Worm (Caenorhabditis elegans) whole organism, L1 larva: ENCODE measurements around the gene ugt-66.

ENCODE experiments used
- C16A3.4 ChIP-seq: fragments of 150-350 bp; optimal IDR thresholded peaks from 2 replicates; lab custom pipeline; 2014; ENCODE audit warnings: missing biosample characterization, missing genetic modification characterization
- Y116A8C.19 ChIP-seq: sonication (generic microtip); optimal IDR thresholded peaks from 2 replicates; lab custom pipeline; 2016; ENCODE audit warnings: missing compliant biosample characterization, missing genetic modification characterization, borderline replicate concordance
- ama-1 ChIP-seq: fragments of 150-350 bp; optimal IDR thresholded peaks from 2 replicates; lab custom pipeline; 2014
- blmp-1 ChIP-seq: fragments of 150-350 bp; optimal IDR thresholded peaks from 2 replicates; lab custom pipeline; 2014; ENCODE audit warnings: missing biosample characterization, missing genetic modification characterization
- ceh-90 ChIP-seq: sonication (generic microtip); optimal IDR thresholded peaks from 2 replicates; lab custom pipeline; 2016; ENCODE audit warnings: missing genetic modification characterization, missing compliant biosample characterization
- ces-1 ChIP-seq: fragments of 150-350 bp; optimal IDR thresholded peaks from 2 replicates; lab custom pipeline; 2014; ENCODE audit warnings: missing biosample characterization, missing genetic modification reagents, missing genetic modification characterization
- dsc-1 ChIP-seq: sonication (generic microtip); optimal IDR thresholded peaks from 2 replicates; lab custom pipeline; 2016; ENCODE audit warnings: mild to moderate bottlenecking, missing genetic modification characterization, missing compliant biosample characterization
- efl-1 ChIP-seq, 4 experiments: fragments of 150-350 bp; optimal IDR thresholded peaks in 3 of 4; peaks in 1 of 4; 1 replicate in 1 of 4; 2 replicates in 3 of 4; lab custom pipeline; 2014; ENCODE audit warnings: missing biosample characterization in 2 of 4, missing genetic modification characterization in 2 of 4, missing genetic modification reagents in 2 of 4
- elt-2 ChIP-seq: sonication (generic microtip); optimal IDR thresholded peaks from 2 replicates; lab custom pipeline; 2016; ENCODE audit warnings: missing genetic modification characterization, mild to moderate bottlenecking, inconsistent platforms, missing compliant biosample characterization, missing genetic modification reagents
- fkh-10 ChIP-seq: sonication (generic microtip); optimal IDR thresholded peaks from 2 replicates; lab custom pipeline; 2017; ENCODE audit warnings: missing biosample characterization, missing genetic modification reagents, missing genetic modification characterization
- fkh-4 ChIP-seq: sonication (generic microtip); optimal IDR thresholded peaks from 2 replicates; lab custom pipeline; 2016; ENCODE audit warnings: missing compliant biosample characterization, missing genetic modification characterization, borderline replicate concordance
- fkh-8 ChIP-seq: sonication (generic microtip); optimal IDR thresholded peaks from 2 replicates; lab custom pipeline; 2016; ENCODE audit warnings: mild to moderate bottlenecking, missing genetic modification characterization, missing compliant biosample characterization
- fos-1 ChIP-seq: fragments of 150-350 bp; optimal IDR thresholded peaks from 2 replicates; lab custom pipeline; 2014; ENCODE audit warnings: missing biosample characterization, missing genetic modification characterization
- hlh-4 ChIP-seq: sonication (generic microtip); optimal IDR thresholded peaks from 2 replicates; lab custom pipeline; 2016; ENCODE audit warnings: mild to moderate bottlenecking, missing genetic modification characterization, missing compliant biosample characterization
- hpl-2 ChIP-seq: fragments of 150-350 bp; optimal IDR thresholded peaks from 2 replicates; lab custom pipeline; 2014; ENCODE audit warnings: missing biosample characterization, missing genetic modification reagents, missing genetic modification characterization
- lin-13 ChIP-seq: fragments of 150-350 bp; optimal IDR thresholded peaks from 2 replicates; lab custom pipeline; 2014; ENCODE audit warnings: missing biosample characterization, missing genetic modification reagents, missing genetic modification characterization
- lin-14 ChIP-seq: fragments of 200-800 bp; sonication (Bioruptor generic); optimal IDR thresholded peaks from 2 replicates; lab custom pipeline; 2018; ENCODE audit warnings: mild to moderate bottlenecking, missing genetic modification characterization, moderate library complexity, missing compliant biosample characterization
- lin-15B ChIP-seq: fragments of 150-350 bp; sonication (generic microtip); optimal IDR thresholded peaks from 3 replicates; lab custom pipeline; 2014; ENCODE audit warnings: missing biosample characterization, missing genetic modification characterization
- lin-35 ChIP-seq, 2 experiments: fragments of 150-350 bp; optimal IDR thresholded peaks; 2 replicates each; lab custom pipeline; 2014; ENCODE audit warnings: missing biosample characterization in 2 of 2, missing genetic modification characterization in 2 of 2, missing genetic modification reagents in 2 of 2
- lin-39 ChIP-seq: fragments of 150-350 bp; optimal IDR thresholded peaks from 2 replicates; lab custom pipeline; 2014; ENCODE audit warnings: missing biosample characterization, missing genetic modification reagents, missing genetic modification characterization
- lir-3 ChIP-seq: sonication (generic microtip); optimal IDR thresholded peaks from 2 replicates; lab custom pipeline; 2016; ENCODE audit warnings: mild to moderate bottlenecking, missing genetic modification characterization, moderate library complexity, missing compliant biosample characterization; ENCODE audit not compliant: poor library complexity
- lsy-2 ChIP-seq, 2 experiments: fragments of 150-350 bp; optimal IDR thresholded peaks; 2 replicates each; lab custom pipeline; 2014; ENCODE audit warnings: missing biosample characterization in 2 of 2, missing genetic modification characterization in 2 of 2
- mef-2 ChIP-seq: fragments of 150-350 bp; optimal IDR thresholded peaks from 2 replicates; lab custom pipeline; 2014; ENCODE audit warnings: missing biosample characterization, missing genetic modification characterization
- mep-1 ChIP-seq: fragments of 150-350 bp; optimal IDR thresholded peaks from 2 replicates; lab custom pipeline; 2014; ENCODE audit warnings: missing biosample characterization, missing genetic modification characterization
- nhr-19 ChIP-seq: fragments of 200-800 bp; sonication (Bioruptor generic); conservative IDR thresholded peaks from 2 replicates; pipeline ENCODE4 v1.3.6; 2022; ENCODE audit warnings: missing genetic modification characterization, missing compliant biosample characterization
- nhr-28 ChIP-seq: fragments of 150-350 bp; optimal IDR thresholded peaks from 2 replicates; lab custom pipeline; 2014; ENCODE audit warnings: missing biosample characterization, missing genetic modification characterization
- nhr-47 ChIP-seq: sonication (generic microtip); optimal IDR thresholded peaks from 2 replicates; lab custom pipeline; 2016; ENCODE audit warnings: mild to moderate bottlenecking, missing genetic modification characterization, moderate library complexity, missing compliant biosample characterization
- nhr-84 ChIP-seq: sonication (generic microtip); optimal IDR thresholded peaks from 2 replicates; lab custom pipeline; 2017; ENCODE audit warnings: missing biosample characterization, missing genetic modification characterization
- nhr-90 ChIP-seq: sonication (generic microtip); optimal IDR thresholded peaks from 2 replicates; lab custom pipeline; 2016; ENCODE audit warnings: mild to moderate bottlenecking, missing genetic modification characterization, missing compliant biosample characterization; ENCODE audit not compliant: poor library complexity
- pqm-1 ChIP-seq: sonication (generic microtip); optimal IDR thresholded peaks from 3 replicates; lab custom pipeline; 2017; ENCODE audit warnings: missing biosample characterization, missing genetic modification characterization
- snpc-4 ChIP-seq: fragments of 150-350 bp; optimal IDR thresholded peaks from 2 replicates; lab custom pipeline; 2014; ENCODE audit warnings: missing biosample characterization, missing genetic modification characterization
- sox-4 ChIP-seq: sonication (generic microtip); optimal IDR thresholded peaks from 2 replicates; lab custom pipeline; 2016; ENCODE audit warnings: missing genetic modification characterization, missing compliant biosample characterization
- sptf-1 ChIP-seq: fragments of 150-350 bp; optimal IDR thresholded peaks from 2 replicates; lab custom pipeline; 2014; ENCODE audit warnings: missing biosample characterization, missing genetic modification characterization
- sup-37 ChIP-seq: fragments of 200-800 bp; sonication (Bioruptor generic); optimal IDR thresholded peaks from 2 replicates; lab custom pipeline; 2018; ENCODE audit warnings: mild to moderate bottlenecking, missing genetic modification characterization, missing compliant biosample characterization
- tbx-2 ChIP-seq: sonication (generic microtip); optimal IDR thresholded peaks from 2 replicates; lab custom pipeline; 2016; ENCODE audit warnings: missing genetic modification characterization, missing compliant biosample characterization
- unc-30 ChIP-seq: sonication (generic microtip); optimal IDR thresholded peaks from 2 replicates; lab custom pipeline; 2017; ENCODE audit warnings: missing biosample characterization, missing genetic modification characterization
- unc-86 ChIP-seq: sonication (generic microtip); optimal IDR thresholded peaks from 2 replicates; lab custom pipeline; 2016; ENCODE audit warnings: missing genetic modification characterization, missing compliant biosample characterization
- ztf-4 ChIP-seq: fragments of 150-350 bp; optimal IDR thresholded peaks from 2 replicates; lab custom pipeline; 2014; ENCODE audit warnings: missing biosample characterization, missing genetic modification characterization

The ugt-66 gene

ce11 chrIII:6168497-6169227 is 25.7 kb downstream of the ugt-66 start, which contains the start of gene efk-1:
TSS of gene efk-1 (minus strand) at chrIII:6168547.
- TF ChIP-seq lin-35 (GFP tag; optimal IDR thresholded peaks at IDR 0.05; lab: Kevin White, UChicago) (peak in 1 of 2 experiments; percentile 45), lin-39 (tag; lab: Kevin White, UChicago) (no peak), lin-14 (GFP tag; lab: Kevin White, UChicago) (peak; percentile 8), hpl-2 (GFP tag; lab: Kevin White, UChicago) (no peak), C16A3.4 (tag; lab: Kevin White, UChicago) (peak; percentile 1), mep-1 (peak; percentile 7), efl-1 (optimal IDR thresholded peaks at IDR 0.05; lab: Kevin White, UChicago) (no peak), efl-1 (GFP tag; optimal IDR thresholded peaks at IDR 0.05 in 1 of 2; lab: Kevin White, UChicago) (peak in 1 of 2 experiments; percentile 26)

- TF ChIP-seq ces-1 (no peak), lin-15B (tag; lab: Kevin White, UChicago) (no peak)
These were observed 27.7 kb downstream of the ugt-66 start for ce11 chrIII:6166634-6167033.

DNA sequence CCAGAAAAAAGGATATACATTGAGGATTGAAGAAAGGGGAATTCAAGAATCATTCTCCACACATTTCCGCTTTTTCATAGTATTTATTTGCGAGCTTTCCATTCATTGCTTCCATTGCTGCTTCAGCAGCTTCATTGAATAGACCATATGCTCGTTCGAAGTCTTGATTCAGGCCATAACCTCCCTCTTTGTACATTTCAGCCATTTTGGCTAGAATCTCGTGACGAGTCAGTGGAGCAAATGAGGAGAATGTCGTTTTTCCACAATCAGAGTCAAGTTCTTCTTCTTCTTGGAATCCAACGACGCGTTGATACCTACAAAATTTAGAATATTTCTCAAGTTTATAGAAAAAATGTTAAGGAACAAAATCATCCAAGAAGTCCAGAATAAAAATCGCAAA is 29.1 kb downstream of the ugt-66 start:
- no peak for TF ChIP-seq lin-39 (tag; lab: Kevin White, UChicago)
- TF ChIP-seq ztf-4 (tag; lab: Kevin White, UChicago), result no peak
- TF ChIP-seq lir-3 (tag; lab: Kevin White, UChicago), result no peak
- no peak for TF ChIP-seq ceh-90 (tag; lab: Kevin White, UChicago)
- no peak for TF ChIP-seq Y116A8C.19
- no peak for TF ChIP-seq nhr-90
- no peak for TF ChIP-seq tbx-2

DNA sequence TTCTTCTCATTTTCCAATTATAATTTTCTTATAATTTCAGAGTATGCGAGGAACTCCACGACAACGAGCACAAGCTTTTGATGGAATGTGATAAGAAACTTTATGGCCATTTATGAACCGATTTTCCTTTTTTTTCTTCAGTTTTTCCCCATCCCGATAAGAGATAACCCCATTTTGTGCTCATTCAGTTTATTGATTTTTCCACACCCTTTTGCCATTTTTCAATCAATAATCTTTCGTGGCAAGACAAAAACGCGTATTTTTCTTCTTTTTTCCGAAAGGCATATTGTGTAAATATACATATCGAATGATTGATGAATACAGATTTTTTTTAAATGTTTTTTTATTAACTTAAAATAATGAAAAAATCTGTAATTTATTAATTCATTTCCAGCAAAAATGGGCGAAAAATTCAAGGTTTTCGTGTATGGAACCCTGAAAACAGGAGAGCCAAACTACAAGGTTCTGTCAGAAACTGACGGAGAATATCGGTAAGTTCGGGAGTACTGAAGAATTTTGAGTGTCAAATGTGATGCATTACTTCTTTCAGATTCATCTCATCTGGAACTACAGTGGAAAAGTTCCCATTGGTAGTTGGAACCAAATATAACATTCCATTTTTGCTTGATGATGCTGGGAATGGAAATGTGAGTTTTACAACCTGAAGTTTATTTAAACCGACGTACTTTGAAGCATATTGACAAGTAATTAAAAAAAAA is 30.0 kb downstream of the ugt-66 start, which contains the start of gene F42A10.9:
TSS of gene F42A10.9 (plus strand) at position 321 of the 719 bp plus-strand sequence.
- TF ChIP-seq efl-1 (optimal IDR thresholded peaks at IDR 0.05; lab: Kevin White, UChicago) (no peak), efl-1 (GFP tag; optimal IDR thresholded peaks at IDR 0.05 in 1 of 2; lab: Kevin White, UChicago) (peak in 1 of 2 experiments; percentile 38), mep-1 (peak; percentile 45), nhr-90 (peak; percentile 25), fkh-10 (GFP tag; lab: Kevin White, UChicago) (no peak), fkh-8 (tag; lab: Kevin White, UChicago) (no peak), lsy-2 (tag; optimal IDR thresholded peaks at IDR 0.05; lab: Kevin White, UChicago) (peak in 1 of 2 experiments; percentile 18), elt-2 (tag; lab: Kevin White, UChicago) (peak; percentile 4), C16A3.4 (tag; lab: Kevin White, UChicago) (no peak), nhr-47 (tag; lab: Kevin White, UChicago) (peak; percentile 5), ama-1 (lab: Kevin White, UChicago) (peak; percentile 50)

- TF ChIP-seq blmp-1 (tag; lab: Kevin White, UChicago) (no peak), lin-15B (tag; lab: Kevin White, UChicago) (no peak), unc-30 (tag; lab: Kevin White, UChicago) (no peak), dsc-1 (tag; lab: Kevin White, UChicago) (no peak), fos-1 (tag; lab: Kevin White, UChicago) (no peak)
These were observed 31.0 kb downstream of the ugt-66 start for ce11 chrIII:6163381-6163780.

ce11 chrIII:6158642-6159475 is 35.5 kb downstream of the ugt-66 start, which contains the start of gene nfm-1:
TSS of gene nfm-1 (plus strand) at chrIII:6159453.
- TF ChIP-seq nhr-28 (tag; lab: Kevin White, UChicago), result no peak
- no peak for TF ChIP-seq hlh-4 (tag; lab: Kevin White, UChicago)
- TF ChIP-seq sptf-1 (tag; lab: Kevin White, UChicago), result no peak
- TF ChIP-seq fkh-10 (GFP tag; lab: Kevin White, UChicago), result no peak
- TF ChIP-seq fkh-4 (tag; lab: Kevin White, UChicago), result no peak
- no peak for TF ChIP-seq pqm-1 (tag; lab: Kevin White, UChicago)
- TF ChIP-seq ceh-90 (tag; lab: Kevin White, UChicago), result no peak
- TF ChIP-seq mef-2 (tag; lab: Kevin White, UChicago), result no peak
- no peak for TF ChIP-seq unc-30 (tag; lab: Kevin White, UChicago)
- TF ChIP-seq nhr-84, result no peak
- peak; percentile 10 for TF ChIP-seq sup-37 (GFP tag; lab: Kevin White, UChicago)
- TF ChIP-seq sox-4, result no peak
- TF ChIP-seq unc-86, result no peak
- TF ChIP-seq lin-35 (GFP tag; optimal IDR thresholded peaks at IDR 0.05; lab: Kevin White, UChicago), result peak; percentile 41 to 78
- peak; percentile 71 for TF ChIP-seq nhr-19 (GFP tag; lab: Robert Waterston, UW)
- peak; percentile 17 for TF ChIP-seq lin-13 (GFP tag; lab: Kevin White, UChicago)
- TF ChIP-seq snpc-4 (tag; lab: Kevin White, UChicago), result peak; percentile 9
